Worm (Caenorhabditis elegans): ENCODE measurements around the gene Y4C6B.4.

DNA sequence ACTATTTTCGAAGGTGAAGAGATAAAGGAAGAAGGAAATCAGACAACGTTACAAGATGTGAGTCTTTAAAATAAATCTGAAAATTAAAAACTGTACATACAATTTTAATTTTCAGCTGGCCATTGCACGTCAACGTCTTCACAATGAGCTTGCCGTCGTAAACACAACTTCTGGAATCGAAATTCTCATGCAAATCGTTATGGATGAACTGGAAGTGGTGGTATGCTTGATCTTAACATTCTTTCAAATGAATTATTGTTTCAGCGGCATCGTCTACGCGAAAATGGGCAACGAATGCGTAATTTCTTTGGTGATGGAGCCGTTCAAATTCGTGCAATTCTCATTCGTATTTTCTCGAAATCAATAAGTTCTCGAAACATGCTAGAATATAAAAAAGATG is 28.3 kb downstream of the Y4C6B.4 start:
- TF ChIP-seq klf-2 (GFP tag; conservative IDR thresholded peaks at IDR 0.05) (no peak), ref-1 (GFP tag; conservative IDR thresholded peaks at IDR 0.05) (no peak)

All from whole organism, midembryonic.